Worm (Caenorhabditis elegans) whole organism, L1 larva: Measurements from ENCODE around the gene W08F4.7.

ENCODE experiments used
- ama-1 ChIP-seq: fragments of 150-350 bp; optimal IDR thresholded peaks from 2 replicates; lab custom pipeline; 2014
- mdl-1 ChIP-seq, 2 experiments: fragments of 150-350 bp; optimal IDR thresholded peaks; 2 replicates each; lab custom pipeline; 2014 to 2017; ENCODE audit warnings: missing biosample characterization in 2 of 2, missing genetic modification characterization in 2 of 2, inconsistent platforms in 1 of 2
- mep-1 ChIP-seq: fragments of 150-350 bp; optimal IDR thresholded peaks from 2 replicates; lab custom pipeline; 2014; ENCODE audit warnings: missing biosample characterization, missing genetic modification characterization
- nhr-77 ChIP-seq: fragments of 150-350 bp; optimal IDR thresholded peaks from 2 replicates; lab custom pipeline; 2014; ENCODE audit warnings: missing biosample characterization, missing genetic modification characterization
- skn-1 ChIP-seq: fragments of 150-350 bp; optimal IDR thresholded peaks from 2 replicates; lab custom pipeline; 2014; ENCODE audit warnings: missing biosample characterization, missing genetic modification characterization
- zag-1 ChIP-seq: fragments of 150-350 bp; optimal IDR thresholded peaks from 2 replicates; lab custom pipeline; 2014; ENCODE audit warnings: missing biosample characterization, missing genetic modification characterization

DNA sequence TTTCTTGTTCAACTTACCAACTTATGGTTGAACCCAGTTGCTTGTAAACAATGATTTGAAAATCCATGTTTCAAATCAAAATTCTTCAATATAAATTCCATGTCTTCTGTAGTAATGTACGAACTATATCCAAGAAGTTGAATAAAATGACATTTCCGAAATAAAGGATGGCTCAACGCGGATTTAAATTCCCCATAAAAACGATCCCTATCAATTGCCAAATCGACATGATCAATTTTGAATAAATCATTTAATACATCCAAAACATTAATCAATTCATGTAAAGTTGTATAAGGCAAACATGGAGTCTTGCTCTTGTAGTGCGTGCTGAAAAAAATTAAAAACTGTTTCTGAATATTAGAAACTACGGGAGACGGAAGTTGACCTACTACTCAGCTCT is 13.6 kb upstream of the W08F4.7 start, which contains the start of gene W08F4.10:
- TF ChIP-seq ama-1, result no peak
- TF ChIP-seq skn-1 (tag; lab: Kevin White, UChicago), result no peak
- TF ChIP-seq zag-1 (tag; lab: Kevin White, UChicago), result no peak
- no peak for TF ChIP-seq mdl-1 (tag; optimal IDR thresholded peaks at IDR 0.05; lab: Kevin White, UChicago)
- TF ChIP-seq mep-1 (tag; lab: Kevin White, UChicago), result no peak
- no peak for TF ChIP-seq nhr-77 (tag; lab: Kevin White, UChicago)
